Fruit fly (Drosophila melanogaster) whole organism, embryonic: Measurements from ENCODE around the gene v.

ENCODE experiments used
- Atf-2 ChIP-seq: fragments of 200-800 bp; sonication (Bioruptor generic); optimal IDR thresholded peaks from 2 replicates; lab custom pipeline; 2016; ENCODE audit warnings: missing biosample characterization, missing genetic modification characterization
- CG11723 ChIP-seq: fragments of 200-800 bp; sonication (Bioruptor generic); optimal IDR thresholded peaks from 2 replicates; lab custom pipeline; 2017; ENCODE audit warnings: missing biosample characterization, mild to moderate bottlenecking, missing genetic modification characterization
- CG2120 ChIP-seq: fragments of 200-800 bp; sonication (Bioruptor generic); optimal IDR thresholded peaks from 3 replicates; lab custom pipeline; 2016; ENCODE audit warnings: missing biosample characterization, missing genetic modification characterization
- CG3163 ChIP-seq: fragments of 200-800 bp; sonication (Bioruptor generic); optimal IDR thresholded peaks from 3 replicates; lab custom pipeline; 2016; ENCODE audit warnings: missing biosample characterization, missing genetic modification characterization
- D19B ChIP-seq: fragments of 200-800 bp; sonication (Bioruptor generic); optimal IDR thresholded peaks from 2 replicates; lab custom pipeline; 2017; ENCODE audit warnings: missing biosample characterization, mild to moderate bottlenecking, missing genetic modification characterization
- Dad ChIP-seq: fragments of 200-800 bp; sonication (Bioruptor generic); optimal IDR thresholded peaks from 3 replicates; lab custom pipeline; 2016; ENCODE audit warnings: missing biosample characterization, missing genetic modification characterization
- insv ChIP-seq, 2 experiments: fragments of 200-800 bp; sonication (Bioruptor generic); optimal IDR thresholded peaks; 3 replicates each; lab custom pipeline; 2016 to 2018; ENCODE audit warnings: missing biosample characterization in 2 of 2, missing genetic modification characterization in 2 of 2

DNA sequence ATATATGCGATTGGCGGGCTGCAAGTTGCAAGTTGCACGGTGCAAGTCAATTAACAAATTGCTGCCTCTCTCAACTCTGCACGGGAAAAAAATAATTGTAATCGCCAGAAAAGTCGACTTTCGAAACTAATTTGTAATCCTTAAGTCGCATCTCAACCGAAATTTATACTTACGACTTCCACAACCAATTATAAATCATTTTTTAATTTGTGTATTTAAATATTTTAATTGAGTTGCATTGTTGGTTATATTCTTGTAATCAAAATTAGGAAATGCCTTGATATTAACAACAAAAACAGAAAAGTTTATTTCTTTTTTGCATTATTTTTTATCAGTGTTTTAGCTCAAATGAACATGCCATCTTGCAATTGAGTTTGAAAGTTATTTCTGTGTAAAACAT lies 36.1 kb downstream of the v start:
- TF ChIP-seq Atf-2 (GFP tag; lab: Kevin White, UChicago), result no peak
- TF ChIP-seq CG2120 (GFP tag; lab: Kevin White, UChicago), result no peak
- TF ChIP-seq D19B (GFP tag; lab: Kevin White, UChicago), result no peak
- no peak for TF ChIP-seq insv (GFP tag; optimal IDR thresholded peaks at IDR 0.05; lab: Kevin White, UChicago)
- no peak for TF ChIP-seq Dad
- TF ChIP-seq CG3163 (GFP tag; lab: Kevin White, UChicago), result no peak
- no peak for TF ChIP-seq CG11723
